Fruit fly (Drosophila melanogaster) whole organism, embryonic: Measurements from ENCODE around the gene CG32625.

Source experiments
- CG34422 ChIP-seq: fragments of 200-800 bp; sonication (Bioruptor generic); IDR thresholded peaks from 3 replicates; pipeline ENCODE4 v1.3.6; 2022; ENCODE audit warnings: missing biosample characterization, missing genetic modification characterization
- CG4282 ChIP-seq: fragments of 200-800 bp; sonication (Bioruptor generic); optimal IDR thresholded peaks from 2 replicates; lab custom pipeline; 2016; ENCODE audit warnings: missing biosample characterization, missing genetic modification characterization
- CG6854 ChIP-seq: fragments of 200-800 bp; sonication (Bioruptor generic); optimal IDR thresholded peaks from 3 replicates; lab custom pipeline; 2017; ENCODE audit warnings: missing biosample characterization, mild to moderate bottlenecking, missing genetic modification characterization
- Dp ChIP-seq: fragments of 200-800 bp; sonication (Bioruptor generic); optimal IDR thresholded peaks from 2 replicates; lab custom pipeline; 2018; ENCODE audit warnings: missing biosample characterization, mild to moderate bottlenecking, missing genetic modification characterization, moderate library complexity
- dati ChIP-seq: fragments of 200-800 bp; sonication (Bioruptor generic); IDR thresholded peaks from 2 replicates; pipeline ENCODE4 v1.3.6; 2022; ENCODE audit warnings: missing biosample characterization, missing genetic modification characterization
- knrl ChIP-seq: fragments of 200-800 bp; sonication (Bioruptor generic); IDR thresholded peaks from 3 replicates; pipeline ENCODE4 v1.3.6; 2022; ENCODE audit warnings: missing biosample characterization, missing genetic modification characterization; ENCODE audit not compliant: partially characterized antibody
- zen2 ChIP-seq: fragments of 200-800 bp; sonication (Bioruptor generic); IDR thresholded peaks from 3 replicates; pipeline ENCODE4 v1.3.6; 2022; ENCODE audit warnings: missing biosample characterization, missing genetic modification characterization; ENCODE audit not compliant: partially characterized antibody

DNA sequence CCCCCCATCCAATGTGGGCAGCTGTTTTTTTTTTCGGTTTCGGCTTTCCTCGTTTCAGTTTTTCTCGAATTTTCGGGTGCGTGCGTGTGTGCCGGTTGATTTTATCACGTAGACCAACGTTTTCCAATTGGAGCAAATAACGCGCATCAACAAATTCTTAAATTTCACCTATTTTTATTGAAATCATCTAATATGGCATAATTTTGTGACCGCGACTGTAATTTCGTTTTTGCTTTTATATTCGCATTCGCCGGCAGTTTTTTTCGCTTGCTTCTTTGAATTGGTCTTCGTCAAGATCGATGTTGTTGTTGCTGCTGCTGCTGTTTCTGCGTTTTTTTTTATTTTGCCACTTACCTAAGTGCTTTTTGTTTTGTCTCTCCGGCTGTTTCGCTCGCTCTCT is 2.1 kb downstream of the CG32625 start:
- TF ChIP-seq CG6854, result no peak
- TF ChIP-seq zen2 (GFP tag; lab: Robert Waterston, UW), result no peak
- TF ChIP-seq Dp (GFP tag; lab: Kevin White, UChicago), result no peak
- peak; percentile 51; the same call in 1 of the 3 replicates for TF ChIP-seq CG34422 (GFP tag; lab: Robert Waterston, UW)
- TF ChIP-seq dati (GFP tag; lab: Robert Waterston, UW), result no peak
- TF ChIP-seq CG4282 (GFP tag; lab: Kevin White, UChicago), result no peak
- no peak for TF ChIP-seq knrl (GFP tag; lab: Robert Waterston, UW)
